Worm (Caenorhabditis elegans): ENCODE data around the gene ZK512.11.

Gene ZK512.11

DNA sequence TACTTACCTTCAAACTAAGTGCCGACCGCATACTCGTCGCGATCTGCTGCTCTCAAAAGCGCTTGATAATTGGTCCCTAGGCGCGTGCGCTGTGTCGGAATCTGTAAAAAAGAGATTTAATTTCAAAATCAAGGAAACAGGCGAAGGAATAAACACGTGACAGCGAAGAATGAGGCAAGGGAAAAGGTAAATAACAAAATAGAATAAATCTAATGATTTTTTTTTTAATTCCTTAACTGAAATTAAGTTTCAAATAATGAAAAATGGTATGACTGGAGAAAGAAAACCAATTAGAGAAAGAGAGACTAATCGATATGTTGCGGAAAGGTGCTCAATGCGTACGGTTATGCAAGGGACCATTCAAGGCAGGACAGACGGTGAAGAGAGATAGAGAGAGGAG, 34.8 kb upstream of the ZK512.11 start, which contains the start of gene cya-1:
Gene cya-1, minus strand, starts transcription at position 101 of the 400 bp plus-strand sequence.
- TF ChIP-seq ceh-39 (tag; optimal IDR thresholded peaks at IDR 0.05) (peak; percentile 28), mep-1 (tag; optimal IDR thresholded peaks at IDR 0.05) (no peak), ham-2 (GFP tag; optimal IDR thresholded peaks at IDR 0.05) (no peak), unc-62 (GFP tag; optimal IDR thresholded peaks at IDR 0.05) (no peak), ztf-11 (tag; optimal IDR thresholded peaks at IDR 0.05) (no peak), mls-2 (tag; optimal IDR thresholded peaks at IDR 0.05) (no peak)

ce11 chrIII:9109726-9110125, 34.3 kb upstream of the ZK512.11 start:
- TF ChIP-seq sem-2 (GFP tag; optimal IDR thresholded peaks at IDR 0.05): no peak
- TF ChIP-seq cnd-1 (tag; optimal IDR thresholded peaks at IDR 0.05): peak; percentile 37
- no peak for TF ChIP-seq ceh-43 (GFP tag; optimal IDR thresholded peaks at IDR 0.05)
- TF ChIP-seq hlh-1 (tag; optimal IDR thresholded peaks at IDR 0.05): peak; percentile 17
- peak; percentile 36 for TF ChIP-seq lin-32 (GFP tag; optimal IDR thresholded peaks at IDR 0.05)
- TF ChIP-seq nhr-2 (tag; optimal IDR thresholded peaks at IDR 0.05): peak; percentile 63
- peak; percentile 81 for TF ChIP-seq zip-8 (tag; optimal IDR thresholded peaks at IDR 0.05)

DNA sequence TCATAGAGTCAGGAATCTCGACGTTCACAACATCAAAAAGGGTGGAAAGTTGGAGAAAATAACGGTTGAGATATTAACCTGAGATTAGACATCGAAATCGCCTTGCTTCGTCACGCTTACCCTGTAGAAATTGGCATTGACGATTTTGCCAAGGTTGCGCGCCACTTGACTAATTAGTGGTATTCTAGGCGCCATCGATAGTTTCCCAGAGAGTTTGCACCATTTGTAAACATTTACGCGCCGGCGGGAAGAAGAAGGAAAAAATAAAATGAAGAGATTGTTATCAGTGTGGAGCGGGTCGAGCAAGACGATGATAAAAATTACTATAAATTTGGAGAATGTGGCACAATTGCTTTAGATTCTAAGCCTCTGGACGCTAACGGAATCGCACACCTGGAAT, 33.7 kb upstream of the ZK512.11 start:
- TF ChIP-seq ces-1 (GFP tag; optimal IDR thresholded peaks at IDR 0.05): no peak
- TF ChIP-seq zip-8 (tag; optimal IDR thresholded peaks at IDR 0.05): no peak
- no peak for TF ChIP-seq M03D4.4 (tag; optimal IDR thresholded peaks at IDR 0.05)
- TF ChIP-seq bed-3 (GFP tag; optimal IDR thresholded peaks at IDR 0.05): no peak
- no peak for TF ChIP-seq hlh-1 (tag; optimal IDR thresholded peaks at IDR 0.05)
- TF ChIP-seq nhr-28 (tag; optimal IDR thresholded peaks at IDR 0.05): no peak
- no peak for TF ChIP-seq nhr-237 (tag; optimal IDR thresholded peaks at IDR 0.05)
- TF ChIP-seq pha-4 (tag; optimal IDR thresholded peaks at IDR 0.05): no peak
- no peak for TF ChIP-seq drap-1 (GFP tag; optimal IDR thresholded peaks at IDR 0.05)
- TF ChIP-seq tbx-8 (GFP tag; optimal IDR thresholded peaks at IDR 0.05): no peak
- no peak for TF ChIP-seq unc-120 (tag; optimal IDR thresholded peaks at IDR 0.05; ENCODE audit: poor library complexity, severe bottlenecking)
- TF ChIP-seq ceh-39 (tag; optimal IDR thresholded peaks at IDR 0.05): no peak

- TF ChIP-seq nhr-237 (tag; optimal IDR thresholded peaks at IDR 0.05) (no peak), unc-120 (tag; optimal IDR thresholded peaks at IDR 0.05; ENCODE audit: poor library complexity, severe bottlenecking) (no peak), pha-4 (tag; optimal IDR thresholded peaks at IDR 0.05) (no peak), elt-1 (tag; optimal IDR thresholded peaks at IDR 0.05; ENCODE audit: borderline replicate concordance, insufficient read depth) (no peak), nhr-76 (tag; optimal IDR thresholded peaks at IDR 0.05) (no peak), elt-3 (tag; optimal IDR thresholded peaks at IDR 0.05) (no peak), ztf-11 (tag; optimal IDR thresholded peaks at IDR 0.05) (no peak), lin-13 (tag; optimal IDR thresholded peaks at IDR 0.05) (peak; percentile 48), lsy-2 (tag; optimal IDR thresholded peaks at IDR 0.05) (no peak), mep-1 (tag; optimal IDR thresholded peaks at IDR 0.05) (no peak), ham-2 (GFP tag; optimal IDR thresholded peaks at IDR 0.05) (peak; percentile 74), blmp-1 (tag; optimal IDR thresholded peaks at IDR 0.05) (no peak), mab-5 (tag; optimal IDR thresholded peaks at IDR 0.05) (no peak), unc-39 (tag; optimal IDR thresholded peaks at IDR 0.05) (no peak), ceh-83 (GFP tag; optimal IDR thresholded peaks at IDR 0.05) (no peak), tbx-8 (GFP tag; optimal IDR thresholded peaks at IDR 0.05) (no peak), hlh-1 (tag; optimal IDR thresholded peaks at IDR 0.05) (no peak), nhr-2 (tag; optimal IDR thresholded peaks at IDR 0.05) (peak; percentile 77), sptf-1 (tag; optimal IDR thresholded peaks at IDR 0.05) (peak; percentile 56), nhr-12 (tag; optimal IDR thresholded peaks at IDR 0.05) (no peak), ces-1 (GFP tag; optimal IDR thresholded peaks at IDR 0.05) (no peak), flh-1 (GFP tag; optimal IDR thresholded peaks at IDR 0.05) (no peak), unc-62 (GFP tag; optimal IDR thresholded peaks at IDR 0.05) (no peak), mls-2 (tag; optimal IDR thresholded peaks at IDR 0.05) (peak; percentile 66), snpc-4 (tag; optimal IDR thresholded peaks at IDR 0.05) (no peak), cnd-1 (tag; optimal IDR thresholded peaks at IDR 0.05) (no peak), lin-32 (GFP tag; optimal IDR thresholded peaks at IDR 0.05) (no peak), M03D4.4 (tag; optimal IDR thresholded peaks at IDR 0.05) (peak; percentile 36), bed-3 (GFP tag; optimal IDR thresholded peaks at IDR 0.05) (no peak), nhr-28 (tag; optimal IDR thresholded peaks at IDR 0.05) (no peak), drap-1 (GFP tag; optimal IDR thresholded peaks at IDR 0.05) (peak; percentile 23), ceh-39 (tag; optimal IDR thresholded peaks at IDR 0.05) (peak; percentile 37), ceh-43 (GFP tag; optimal IDR thresholded peaks at IDR 0.05) (no peak), zip-8 (tag; optimal IDR thresholded peaks at IDR 0.05) (peak; percentile 1), sem-2 (GFP tag; optimal IDR thresholded peaks at IDR 0.05) (no peak)
Measured at ce11 chrIII:9112479-9112878, 31.5 kb upstream of the ZK512.11 start.
